Fruit fly (Drosophila melanogaster) S2 (cell line): ENCODE data around the gene CG13950.

Experiments
- CG8478 ChIP-seq: fragments of >200 bp; optimal IDR thresholded peaks from 2 replicates; lab custom pipeline; 2018
- CTCF ChIP-seq, 2 experiments: fragments of >200 bp; optimal IDR thresholded peaks; 2 replicates each; lab custom pipeline; 2018

DNA sequence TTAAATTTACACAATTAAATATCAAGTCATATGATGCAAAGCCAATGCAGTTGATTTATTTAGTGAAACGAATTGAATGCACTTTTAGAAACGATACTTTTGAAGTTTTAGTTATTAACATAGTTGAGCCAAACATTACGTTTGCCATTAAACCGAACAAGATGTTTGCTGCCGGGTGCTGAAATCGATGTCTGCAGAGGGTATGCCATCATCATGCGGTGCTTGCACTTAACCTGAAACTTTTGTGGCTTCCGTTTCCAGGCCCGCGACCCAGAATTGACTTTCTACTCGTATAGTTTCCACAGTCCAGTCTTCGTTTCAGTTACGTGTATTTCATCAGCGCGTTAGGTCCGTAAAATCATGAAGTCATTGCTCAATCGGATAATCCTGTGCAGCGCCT lies 17.0 kb downstream of the CG13950 start, which contains the start of gene ninaA:
- TF ChIP-seq CTCF (optimal IDR thresholded peaks at IDR 0.05; lab: Kevin White, UChicago) (no peak), CG8478 (lab: Kevin White, UChicago) (no peak)
